Fruit fly (Drosophila melanogaster): ENCODE results near the gene LysE.

The LysE gene

dm6 chr3L:1216460-1216859, 3.8 kb downstream of the LysE start (continued):
- TF ChIP-seq sc (optimal IDR thresholded peaks at IDR 0.05) (no peak), sc (GFP tag; optimal IDR thresholded peaks at IDR 0.05) (no peak), Lhr (GFP tag; optimal IDR thresholded peaks at IDR 0.05) (no peak), CG18476 (GFP tag; optimal IDR thresholded peaks at IDR 0.05) (peak; percentile 18), Atf3 (GFP tag; optimal IDR thresholded peaks at IDR 0.05) (no peak), Taf1 (GFP tag; IDR thresholded peaks at IDR 0.05) (no peak), p53 (GFP tag; optimal IDR thresholded peaks at IDR 0.05) (no peak), Dbx (GFP tag; IDR thresholded peaks at IDR 0.05) (0 out of 3 replicates have a peak, but pooled peaks have one; percentile 19), sug (tag; optimal IDR thresholded peaks at IDR 0.05) (no peak), CG9797 (GFP tag; optimal IDR thresholded peaks at IDR 0.05) (no peak), cas (GFP tag; IDR thresholded peaks at IDR 0.05) (no peak), corto (GFP tag; optimal IDR thresholded peaks at IDR 0.05) (no peak), Elba2 (GFP tag; optimal IDR thresholded peaks at IDR 0.05) (no peak), CG18599 (GFP tag; optimal IDR thresholded peaks at IDR 0.05) (peak; percentile 29), CTCF (GFP tag; optimal IDR thresholded peaks at IDR 0.05) (no peak), nmo (GFP tag; optimal IDR thresholded peaks at IDR 0.05) (peak; percentile 55), CG13296 (GFP tag; optimal IDR thresholded peaks at IDR 0.05) (no peak), CG3726 (GFP tag; IDR thresholded peaks at IDR 0.05) (no peak), CG4730 (GFP tag; IDR thresholded peaks at IDR 0.05) (no peak), bab2 (GFP tag; optimal IDR thresholded peaks at IDR 0.05) (peak; percentile 1), CHES-1-like (GFP tag; optimal IDR thresholded peaks at IDR 0.05) (no peak), Sry-δ (GFP tag; optimal IDR thresholded peaks at IDR 0.05) (peak; percentile 0), hth (optimal IDR thresholded peaks at IDR 0.05) (no peak), cg (GFP tag; optimal IDR thresholded peaks at IDR 0.05) (no peak), CG12659 (GFP tag; optimal IDR thresholded peaks at IDR 0.05) (peak; percentile 1), Max (GFP tag; optimal IDR thresholded peaks at IDR 0.05) (peak; percentile 14), CG9876 (GFP tag; optimal IDR thresholded peaks at IDR 0.05) (no peak), Dfd (GFP tag; optimal IDR thresholded peaks at IDR 0.05) (no peak), CG6689 (GFP tag; IDR thresholded peaks at IDR 0.05) (peak; percentile 59; the same call in 1 of the 2 replicates), lmd (GFP tag; IDR thresholded peaks at IDR 0.05) (peak; percentile 45), Hr51 (GFP tag; optimal IDR thresholded peaks at IDR 0.05) (peak in 1 of 2 experiments; percentile 46), CG4404 (GFP tag; IDR thresholded peaks at IDR 0.05) (0 out of 2 replicates have a peak, but pooled peaks have one; percentile 8), CG32767 (GFP tag; IDR thresholded peaks at IDR 0.05) (peak; percentile 37; the same call in 1 of the 2 replicates), CG16813 (GFP tag; IDR thresholded peaks at IDR 0.05; ENCODE audit: partially characterized antibody) (no peak), PHDP (tag; optimal IDR thresholded peaks at IDR 0.05) (peak; percentile 35), Dref (GFP tag; IDR thresholded peaks at IDR 0.05) (no peak), Bdp1 (GFP tag; optimal IDR thresholded peaks at IDR 0.05) (no peak), CG12104 (GFP tag; optimal IDR thresholded peaks at IDR 0.05) (no peak), Hr3 (GFP tag; optimal IDR thresholded peaks at IDR 0.05) (no peak), MTF-1 (GFP tag; optimal IDR thresholded peaks at IDR 0.05; ENCODE audit: borderline replicate concordance) (no peak), h (optimal IDR thresholded peaks at IDR 0.05) (no peak), CG14965 (GFP tag; optimal IDR thresholded peaks at IDR 0.05; ENCODE audit: borderline replicate concordance) (no peak), CG8290 (GFP tag; optimal IDR thresholded peaks at IDR 0.05) (no peak), CG8290 (tag; optimal IDR thresholded peaks at IDR 0.05) (peak in 1 of 2 experiments; percentile 45), CG7556 (GFP tag; optimal IDR thresholded peaks at IDR 0.05) (peak; percentile 19), CG15696 (tag; optimal IDR thresholded peaks at IDR 0.05) (peak; percentile 48), Stat92E (GFP tag; optimal IDR thresholded peaks at IDR 0.05) (no peak), kah (GFP tag; optimal IDR thresholded peaks at IDR 0.05) (no peak), CG13123 (GFP tag; optimal IDR thresholded peaks at IDR 0.05) (no peak), CG10366 (GFP tag; IDR thresholded peaks at IDR 0.05) (peak; percentile 26; the same call in 1 of the 2 replicates), H15 (GFP tag; IDR thresholded peaks at IDR 0.05) (0 out of 3 replicates have a peak, but pooled peaks have one; percentile 37), CG2199 (GFP tag; IDR thresholded peaks at IDR 0.05) (no peak), gt (GFP tag; IDR thresholded peaks at IDR 0.05) (no peak)
